Fruit fly (Drosophila melanogaster): Measurements from ENCODE around the gene Tektin-C.

- TF ChIP-seq psq (optimal IDR thresholded peaks at IDR 0.05) (no peak), CG8478 (optimal IDR thresholded peaks at IDR 0.05) (no peak)
These were observed 7.5 kb downstream of the Tektin-C start for dm6 chr3L:5788823-5789222.
